Worm (Caenorhabditis elegans): ENCODE measurements around the gene Y54F10BM.20.

DNA sequence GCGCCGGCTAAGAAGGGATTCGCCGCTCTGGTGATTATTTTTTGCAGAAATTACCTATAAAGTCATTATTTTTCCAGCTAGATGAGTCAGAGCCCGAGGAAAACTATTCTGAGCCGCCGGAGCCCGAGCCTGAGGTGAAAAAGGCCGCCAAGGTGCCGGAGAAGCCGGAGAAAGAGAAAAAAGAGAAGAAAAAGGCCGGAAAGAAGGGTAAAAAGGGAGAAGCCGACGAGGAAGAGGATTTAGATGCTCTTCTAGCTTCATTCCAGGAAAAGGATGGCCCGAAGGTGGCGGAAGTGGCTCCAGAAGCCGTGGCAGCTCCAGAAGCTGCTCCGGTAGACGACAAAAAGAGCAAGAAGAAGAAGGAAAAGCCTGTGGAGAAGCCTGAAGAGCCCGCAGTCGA lies 6.6 kb downstream of the Y54F10BM.20 start:
- TF ChIP-seq nhr-179 (tag; optimal IDR thresholded peaks at IDR 0.05) (no peak), unc-62 (GFP tag; optimal IDR thresholded peaks at IDR 0.05) (no peak), dpl-1 (GFP tag; optimal IDR thresholded peaks at IDR 0.05) (no peak), egl-18 (GFP tag; IDR thresholded peaks at IDR 0.05) (no peak), sea-2 (GFP tag; IDR thresholded peaks at IDR 0.05) (no peak), snpc-4 (GFP tag; optimal IDR thresholded peaks at IDR 0.05) (no peak), snpc-4 (tag; optimal IDR thresholded peaks at IDR 0.05) (no peak)
